Fruit fly (Drosophila melanogaster): ENCODE data around the gene CG11601.
A peak's percentile ranks its signal among the peaks of the same experiment; 100 is the strongest.

CG11601 gene

DNA sequence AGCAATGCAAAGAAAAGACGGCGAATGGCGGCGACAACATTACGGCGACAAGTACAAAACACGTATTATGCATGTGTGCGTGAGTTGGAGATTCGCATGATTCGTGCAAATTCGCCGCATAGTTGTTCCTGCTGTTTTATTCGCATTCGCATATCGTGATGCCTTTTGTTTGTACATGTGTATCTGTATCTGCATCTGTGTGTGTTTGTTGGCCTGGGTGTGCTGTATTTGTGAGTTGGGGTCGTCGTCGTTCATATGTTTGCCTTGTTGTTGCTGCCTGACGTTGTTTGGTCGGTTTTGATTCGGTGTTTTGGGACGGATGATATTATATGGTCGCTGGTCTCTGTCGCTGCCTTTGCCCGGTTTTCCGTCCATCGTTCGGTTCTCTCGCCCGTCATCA is 35.6 kb downstream of the CG11601 start:
- no peak for TF ChIP-seq CG30431 (GFP tag; optimal IDR thresholded peaks at IDR 0.05)
- no peak for TF ChIP-seq Hmr (GFP tag; optimal IDR thresholded peaks at IDR 0.05)
- TF ChIP-seq hbn (GFP tag; IDR thresholded peaks at IDR 0.05; ENCODE audit: partially characterized antibody): peak; percentile 16; the same call in 1 of the 2 replicates
- no peak for TF ChIP-seq en (GFP tag; optimal IDR thresholded peaks at IDR 0.05)
- TF ChIP-seq Doc3 (GFP tag; IDR thresholded peaks at IDR 0.05; ENCODE audit: partially characterized antibody): no peak
- peak; percentile 7; the same call in 1 of the 3 replicates for TF ChIP-seq CG34224 (GFP tag; IDR thresholded peaks at IDR 0.05; ENCODE audit: partially characterized antibody)
- no peak for TF ChIP-seq Drgx (GFP tag; IDR thresholded peaks at IDR 0.05)
- no peak for TF ChIP-seq CG17912 (GFP tag; optimal IDR thresholded peaks at IDR 0.05)
- no peak for TF ChIP-seq br (optimal IDR thresholded peaks at IDR 0.05)
- TF ChIP-seq C15 (GFP tag; IDR thresholded peaks at IDR 0.05): no peak
- no peak for TF ChIP-seq Fer2 (tag; optimal IDR thresholded peaks at IDR 0.05)
- no peak for TF ChIP-seq gsb-n (tag; optimal IDR thresholded peaks at IDR 0.05)
- no peak for TF ChIP-seq Ptx1 (GFP tag; IDR thresholded peaks at IDR 0.05)
- TF ChIP-seq CG15479 (GFP tag; optimal IDR thresholded peaks at IDR 0.05): peak; percentile 15
- no peak for TF ChIP-seq CG18764 (GFP tag; optimal IDR thresholded peaks at IDR 0.05)
- no peak for TF ChIP-seq CG2120 (GFP tag; optimal IDR thresholded peaks at IDR 0.05)
- peak; percentile 60 for TF ChIP-seq cg (GFP tag; optimal IDR thresholded peaks at IDR 0.05)
- TF ChIP-seq bbx (GFP tag; IDR thresholded peaks at IDR 0.05; ENCODE audit: partially characterized antibody): no peak
- peak; percentile 70; the same call in 2 of the 4 replicates for TF ChIP-seq chinmo (GFP tag; IDR thresholded peaks at IDR 0.05; ENCODE audit: partially characterized antibody)
- peak; percentile 28 for TF ChIP-seq D (optimal IDR thresholded peaks at IDR 0.05)
- no peak for TF ChIP-seq D (GFP tag; optimal IDR thresholded peaks at IDR 0.05)
- TF ChIP-seq Hmx (GFP tag; optimal IDR thresholded peaks at IDR 0.05): no peak
- TF ChIP-seq CG6765 (GFP tag; optimal IDR thresholded peaks at IDR 0.05): no peak
- no peak for TF ChIP-seq phol (tag; optimal IDR thresholded peaks at IDR 0.05)
- TF ChIP-seq rib (GFP tag; IDR thresholded peaks at IDR 0.05): peak; percentile 61; the same call in 1 of the 2 replicates
- TF ChIP-seq Aef1 (GFP tag; IDR thresholded peaks at IDR 0.05): no peak
- 0 out of 2 replicates have a peak, but pooled peaks have one; percentile 19 for TF ChIP-seq CG2129 (GFP tag; IDR thresholded peaks at IDR 0.05; ENCODE audit: partially characterized antibody)
- TF ChIP-seq TFAM (GFP tag; optimal IDR thresholded peaks at IDR 0.05): no peak
- TF ChIP-seq run (tag; optimal IDR thresholded peaks at IDR 0.05): no peak
- TF ChIP-seq kah (GFP tag; optimal IDR thresholded peaks at IDR 0.05): no peak
- no peak for TF ChIP-seq CG1792 (GFP tag; optimal IDR thresholded peaks at IDR 0.05)
- TF ChIP-seq lov (optimal IDR thresholded peaks at IDR 0.05): no peak
- TF ChIP-seq lov (GFP tag; IDR thresholded peaks at IDR 0.05): no peak
- no peak for TF ChIP-seq org-1 (GFP tag; optimal IDR thresholded peaks at IDR 0.05)
- TF ChIP-seq Vsx1 (GFP tag; optimal IDR thresholded peaks at IDR 0.05): no peak

DNA sequence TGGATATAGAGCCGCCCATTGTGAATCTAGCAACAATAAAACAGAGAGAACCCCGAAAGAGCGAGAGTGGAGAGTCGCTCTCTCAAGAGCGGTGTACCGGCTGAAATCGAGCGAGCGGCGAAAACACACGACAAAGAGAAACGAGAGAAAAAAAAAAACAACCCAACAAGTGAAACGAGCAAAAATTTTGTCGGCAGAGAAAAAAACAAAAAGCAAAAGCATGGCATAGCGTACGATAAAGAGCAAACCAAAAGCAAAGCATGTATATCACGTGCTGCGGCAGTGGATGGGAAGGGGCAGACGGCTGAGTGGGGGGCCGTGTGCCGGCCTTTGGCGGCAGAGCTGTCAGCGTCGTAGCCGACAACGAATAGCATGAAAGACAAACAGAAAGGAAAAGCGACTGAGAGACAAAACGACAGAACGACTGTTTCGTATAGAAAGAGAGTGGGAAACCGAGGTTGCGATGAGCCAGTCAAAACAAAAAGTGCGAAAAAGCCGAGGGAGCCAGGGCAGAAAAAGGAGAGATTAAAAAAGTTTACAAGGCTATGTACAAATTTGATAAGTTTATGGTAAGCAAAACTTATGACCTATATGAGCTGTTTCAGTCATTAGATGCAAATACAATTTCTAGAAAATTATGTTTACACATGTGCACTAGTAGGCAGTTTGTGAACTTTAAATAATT is 36.3 kb downstream of the CG11601 start:
- no peak for TF ChIP-seq nau (GFP tag; optimal IDR thresholded peaks at IDR 0.05)
- TF ChIP-seq CG17359 (tag; optimal IDR thresholded peaks at IDR 0.05): no peak
- peak; percentile 80 for TF ChIP-seq sug (tag; optimal IDR thresholded peaks at IDR 0.05)
- no peak for TF ChIP-seq CG15514 (GFP tag; optimal IDR thresholded peaks at IDR 0.05)
- peak; percentile 54 for TF ChIP-seq pros (GFP tag; optimal IDR thresholded peaks at IDR 0.05)
- no peak for TF ChIP-seq CG8765 (GFP tag; IDR thresholded peaks at IDR 0.05)
- no peak for TF ChIP-seq Lpt (GFP tag; optimal IDR thresholded peaks at IDR 0.05)
- no peak for TF ChIP-seq CG11504 (tag; optimal IDR thresholded peaks at IDR 0.05)
- TF ChIP-seq CG18262 (tag; optimal IDR thresholded peaks at IDR 0.05): no peak
- TF ChIP-seq HLH54F (GFP tag; optimal IDR thresholded peaks at IDR 0.05): no peak
- TF ChIP-seq grau (tag; optimal IDR thresholded peaks at IDR 0.05): no peak
- TF ChIP-seq dpn (GFP tag; optimal IDR thresholded peaks at IDR 0.05): no peak
- TF ChIP-seq bab2 (GFP tag; optimal IDR thresholded peaks at IDR 0.05): no peak
- TF ChIP-seq CG4707 (GFP tag; optimal IDR thresholded peaks at IDR 0.05): no peak
- no peak for TF ChIP-seq CG8089 (GFP tag; optimal IDR thresholded peaks at IDR 0.05)
- no peak for TF ChIP-seq MESR4 (GFP tag; optimal IDR thresholded peaks at IDR 0.05)
- no peak for TF ChIP-seq CG4404 (GFP tag; IDR thresholded peaks at IDR 0.05)

Measured in whole organism, embryonic.